Fruit fly (Drosophila melanogaster) S2 (cell line): Measurements from ENCODE around the gene Nubp2.

Source experiments
- CG8478 ChIP-seq: fragments of >200 bp; optimal IDR thresholded peaks from 2 replicates; lab custom pipeline; 2018
- CTCF ChIP-seq, 2 experiments: fragments of >200 bp; optimal IDR thresholded peaks; 2 replicates each; lab custom pipeline; 2018

- TF ChIP-seq CG8478, result no peak
- TF ChIP-seq CTCF (optimal IDR thresholded peaks at IDR 0.05; lab: Kevin White, UChicago), result no peak
Observed at dm6 chr3L:20517179-20517834, 9.1 kb upstream of the Nubp2 start.
